Fruit fly (Drosophila melanogaster): ENCODE measurements around the gene Cp190.

Gene Cp190

DNA sequence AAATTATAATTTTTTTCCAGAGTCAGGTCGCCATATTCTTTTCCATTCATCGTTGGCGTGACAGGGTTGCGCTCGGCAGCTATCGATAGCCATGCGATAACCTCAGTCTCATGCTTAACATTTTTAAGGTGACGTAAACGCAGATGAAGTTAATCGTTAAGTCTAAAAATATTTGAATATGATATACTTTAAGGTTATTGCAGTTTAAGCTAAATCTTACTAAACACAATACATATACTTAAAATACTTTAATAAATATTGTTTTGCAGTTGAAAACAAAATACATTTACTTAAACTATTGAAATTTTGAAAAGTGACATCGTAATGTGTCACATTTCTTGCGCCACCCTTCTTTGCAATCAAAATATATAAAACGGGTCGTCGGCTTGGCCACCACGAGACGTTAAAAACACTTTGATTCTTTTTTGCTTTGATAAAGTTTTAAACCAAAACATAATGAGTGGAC lies at the start of gene Cp190, which contains the start of gene CG4338 (continued):
- TF ChIP-seq CG6808 (GFP tag; optimal IDR thresholded peaks at IDR 0.05), result peak; percentile 98
- TF ChIP-seq CG1621 (tag; optimal IDR thresholded peaks at IDR 0.05), result peak; percentile 93
- peak; percentile 96 for TF ChIP-seq CG7368 (GFP tag; optimal IDR thresholded peaks at IDR 0.05)
- TF ChIP-seq CG8319 (GFP tag; optimal IDR thresholded peaks at IDR 0.05), result peak; percentile 95
- TF ChIP-seq CG8632 (GFP tag; optimal IDR thresholded peaks at IDR 0.05), result peak; percentile 97
- TF ChIP-seq CG9139 (GFP tag; optimal IDR thresholded peaks at IDR 0.05), result no peak
- peak; percentile 97 for TF ChIP-seq Smox (GFP tag; optimal IDR thresholded peaks at IDR 0.05)
- TF ChIP-seq achi (GFP tag; optimal IDR thresholded peaks at IDR 0.05), result peak; percentile 98

- TF ChIP-seq CG34406 (GFP tag; optimal IDR thresholded peaks at IDR 0.05) (no peak), dsx (GFP tag; optimal IDR thresholded peaks at IDR 0.05; ENCODE audit: poor library complexity, severe bottlenecking) (peak; percentile 3)
Observed at dm6 chr3R:15320747-15321085, 45.7 kb upstream of the Cp190 start, which contains the start of gene ear. Gene ear, plus strand, starts transcription at chr3R:15320756.

dm6 chr3R:15319912-15320746 lies 45.1 kb upstream of the Cp190 start, which contains the start of the genes CG6276 and CG44040:
Gene CG6276, minus strand, starts transcription at chr3R:15320069.
Gene CG44040, plus strand, starts transcription at chr3R:15320378.
- TF ChIP-seq pdm3 (GFP tag; optimal IDR thresholded peaks at IDR 0.05), result peak; percentile 69
- TF ChIP-seq CG6854 (GFP tag; optimal IDR thresholded peaks at IDR 0.05), result no peak
- TF ChIP-seq Eip75B (GFP tag; optimal IDR thresholded peaks at IDR 0.05), result peak; percentile 61
- TF ChIP-seq esn (GFP tag; optimal IDR thresholded peaks at IDR 0.05), result peak; percentile 76
- TF ChIP-seq CG6276 (GFP tag; optimal IDR thresholded peaks at IDR 0.05), result no peak
- peak; percentile 7 for TF ChIP-seq Blimp-1 (GFP tag; optimal IDR thresholded peaks at IDR 0.05)
- peak; percentile 2 for TF ChIP-seq Lpt (GFP tag; optimal IDR thresholded peaks at IDR 0.05)
- TF ChIP-seq CG1621 (tag; optimal IDR thresholded peaks at IDR 0.05), result peak; percentile 26
- TF ChIP-seq Ets96B (tag; optimal IDR thresholded peaks at IDR 0.05), result peak; percentile 34
- TF ChIP-seq CG3919 (GFP tag; optimal IDR thresholded peaks at IDR 0.05), result peak; percentile 63
- TF ChIP-seq CG7368 (GFP tag; optimal IDR thresholded peaks at IDR 0.05), result peak; percentile 24
- peak; percentile 63 for TF ChIP-seq CG32006 (GFP tag; optimal IDR thresholded peaks at IDR 0.05)
- no peak for TF ChIP-seq Gug (GFP tag; IDR thresholded peaks at IDR 0.05)
- peak; percentile 63 for TF ChIP-seq topi (GFP tag; optimal IDR thresholded peaks at IDR 0.05)
- peak; percentile 61 for TF ChIP-seq Sox14 (GFP tag; optimal IDR thresholded peaks at IDR 0.05)
- peak; percentile 20 for TF ChIP-seq Sox15 (GFP tag; optimal IDR thresholded peaks at IDR 0.05)
- peak; percentile 46 for TF ChIP-seq CG6792 (GFP tag; optimal IDR thresholded peaks at IDR 0.05)
- 0 out of 2 replicates have a peak, but pooled peaks have one; percentile 24 for TF ChIP-seq CG15336 (GFP tag; IDR thresholded peaks at IDR 0.05)
- peak in 1 of 2 experiments; percentile 42 for TF ChIP-seq ss (GFP tag; optimal IDR thresholded peaks at IDR 0.05)
- TF ChIP-seq CG4318 (GFP tag; optimal IDR thresholded peaks at IDR 0.05), result no peak
- peak; percentile 59 for TF ChIP-seq fkh (GFP tag; optimal IDR thresholded peaks at IDR 0.05)
- TF ChIP-seq OdsH (GFP tag; optimal IDR thresholded peaks at IDR 0.05), result peak; percentile 59
- peak; percentile 51 for TF ChIP-seq dac (GFP tag; optimal IDR thresholded peaks at IDR 0.05)
- TF ChIP-seq Smox (GFP tag; optimal IDR thresholded peaks at IDR 0.05), result no peak
- peak; percentile 55 for TF ChIP-seq CG3032 (tag; optimal IDR thresholded peaks at IDR 0.05)
- TF ChIP-seq cyc (GFP tag; optimal IDR thresholded peaks at IDR 0.05), result peak; percentile 37
- no peak for TF ChIP-seq spab (GFP tag; optimal IDR thresholded peaks at IDR 0.05)
- no peak for TF ChIP-seq svp (GFP tag)
- peak; percentile 30 for TF ChIP-seq fd59A (GFP tag; optimal IDR thresholded peaks at IDR 0.05)
- peak; percentile 50 for TF ChIP-seq Hr4 (GFP tag; optimal IDR thresholded peaks at IDR 0.05)
- no peak for TF ChIP-seq Hr38 (GFP tag; optimal IDR thresholded peaks at IDR 0.05)
- TF ChIP-seq net (GFP tag; optimal IDR thresholded peaks at IDR 0.05), result no peak
- TF ChIP-seq CG6808 (GFP tag; optimal IDR thresholded peaks at IDR 0.05), result peak; percentile 50
- peak; percentile 58 for TF ChIP-seq Ets21C (GFP tag; optimal IDR thresholded peaks at IDR 0.05)
- TF ChIP-seq CG10631 (GFP tag; optimal IDR thresholded peaks at IDR 0.05), result peak; percentile 58
- no peak for TF ChIP-seq Eip93F (GFP tag; optimal IDR thresholded peaks at IDR 0.05)
- TF ChIP-seq fd85E (GFP tag; optimal IDR thresholded peaks at IDR 0.05), result no peak
- TF ChIP-seq dsx (GFP tag; optimal IDR thresholded peaks at IDR 0.05; ENCODE audit: poor library complexity, severe bottlenecking), result peak; percentile 31
- peak; percentile 16 for TF ChIP-seq CG11762 (GFP tag; optimal IDR thresholded peaks at IDR 0.05; ENCODE audit: insufficient read depth)
- peak; percentile 59 for TF ChIP-seq CG6163 (GFP tag; IDR thresholded peaks at IDR 0.05)

Data from whole organism, prepupa.